Worm (Caenorhabditis elegans) whole organism, late embryonic: ENCODE data around the gene pqn-74.

Source experiments
- K02D7.2 ChIP-seq: sonication (generic microtip); optimal IDR thresholded peaks from 2 replicates; lab custom pipeline; 2017; ENCODE audit warnings: mild to moderate bottlenecking, missing genetic modification characterization, missing compliant biosample characterization
- ceh-14 ChIP-seq: sonication (generic microtip); optimal IDR thresholded peaks from 2 replicates; lab custom pipeline; 2016; ENCODE audit warnings: missing genotype, missing genetic modification characterization, missing compliant biosample characterization
- ceh-18 ChIP-seq: sonication (generic microtip); optimal IDR thresholded peaks from 2 replicates; lab custom pipeline; 2016; ENCODE audit warnings: missing genetic modification characterization, missing compliant biosample characterization
- ceh-2 ChIP-seq: sonication (generic microtip); optimal IDR thresholded peaks from 2 replicates; lab custom pipeline; 2016; ENCODE audit warnings: missing genotype, missing genetic modification characterization, missing compliant biosample characterization
- dmd-4 ChIP-seq: sonication (generic microtip); optimal IDR thresholded peaks from 2 replicates; lab custom pipeline; 2016; ENCODE audit warnings: borderline replicate concordance, missing genetic modification characterization, missing compliant biosample characterization
- hlh-13 ChIP-seq: fragments of 200-800 bp; sonication (Bioruptor generic); optimal IDR thresholded peaks from 2 replicates; lab custom pipeline; 2018; ENCODE audit warnings: mild to moderate bottlenecking, missing genetic modification characterization, missing compliant biosample characterization
- hlh-8 ChIP-seq: sonication (generic microtip); optimal IDR thresholded peaks from 2 replicates; lab custom pipeline; 2016; ENCODE audit warnings: missing genotype, missing genetic modification characterization, missing compliant biosample characterization
- nhr-11 ChIP-seq: fragments of 150-350 bp; optimal IDR thresholded peaks from 2 replicates; lab custom pipeline; 2014; ENCODE audit warnings: missing biosample characterization, missing genetic modification characterization
- pha-4 ChIP-seq: fragments of 150-350 bp; optimal IDR thresholded peaks from 2 replicates; lab custom pipeline; 2018; ENCODE audit warnings: missing biosample characterization, missing genetic modification reagents, missing genetic modification characterization
- sox-4 ChIP-seq: sonication (generic microtip); optimal IDR thresholded peaks from 2 replicates; lab custom pipeline; 2017; ENCODE audit warnings: mild to moderate bottlenecking, missing genetic modification characterization, inconsistent platforms, missing compliant biosample characterization
- syd-9 ChIP-seq: sonication (generic microtip); optimal IDR thresholded peaks from 2 replicates; lab custom pipeline; 2016; ENCODE audit warnings: mild to moderate bottlenecking, missing genetic modification characterization, moderate library complexity, missing compliant biosample characterization
- tbx-2 ChIP-seq: sonication (generic microtip); optimal IDR thresholded peaks from 2 replicates; lab custom pipeline; 2016; ENCODE audit warnings: missing genetic modification characterization, missing compliant biosample characterization

DNA sequence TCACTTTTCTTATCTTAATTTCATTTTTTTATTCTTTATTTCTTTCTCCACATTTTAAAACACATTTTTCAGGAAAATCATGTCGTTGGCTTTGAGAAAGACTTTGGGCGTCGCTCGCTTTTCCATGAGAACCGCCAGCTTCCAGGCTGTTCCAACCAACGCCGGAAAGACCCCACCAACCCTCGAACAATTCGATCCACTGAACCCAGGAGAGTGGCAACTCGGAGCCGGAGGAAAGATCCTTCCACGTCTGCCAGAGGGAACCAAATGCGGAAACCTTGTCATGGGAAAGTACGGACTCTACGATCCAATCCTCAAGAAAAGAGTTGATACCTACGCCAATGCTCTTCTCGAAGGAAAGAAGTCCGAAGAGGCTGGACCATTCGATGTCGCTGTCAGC lies 31.1 kb downstream of the pqn-74 start, which contains the start of gene kdp-1:
- TF ChIP-seq nhr-11 (tag; lab: Kevin White, UChicago) (no peak), hlh-8 (tag; lab: Kevin White, UChicago) (no peak), dmd-4 (tag; lab: Kevin White, UChicago) (no peak), ceh-14 (tag; lab: Kevin White, UChicago) (no peak), pha-4 (no peak), K02D7.2 (tag; lab: Kevin White, UChicago) (no peak), sox-4 (tag; lab: Kevin White, UChicago) (no peak), ceh-18 (no peak), syd-9 (tag; lab: Kevin White, UChicago) (no peak), tbx-2 (tag; lab: Kevin White, UChicago) (no peak), hlh-13 (GFP tag; lab: Kevin White, UChicago) (no peak), ceh-2 (tag; lab: Kevin White, UChicago) (no peak)
